Fruit fly (Drosophila melanogaster) whole organism, embryonic: ENCODE data around the gene Kdm2.

Experiments used
- Antp ChIP-seq: fragments of 200-800 bp; sonication (Bioruptor generic); optimal IDR thresholded peaks from 3 replicates; lab custom pipeline; 2016; ENCODE audit warnings: missing biosample characterization, missing genetic modification characterization
- Bgb ChIP-seq: fragments of 200-800 bp; sonication (Bioruptor generic); IDR thresholded peaks from 2 replicates; pipeline ENCODE4 v1.3.6; 2022; ENCODE audit warnings: missing biosample characterization, missing genetic modification characterization; ENCODE audit not compliant: partially characterized antibody
- CG1024 ChIP-seq: fragments of 200-800 bp; sonication (Bioruptor generic); IDR thresholded peaks from 2 replicates; pipeline ENCODE4 v1.3.6; 2022; ENCODE audit warnings: missing biosample characterization, missing genetic modification characterization
- CG13287 ChIP-seq: fragments of 200-800 bp; sonication (Bioruptor generic); IDR thresholded peaks from 2 replicates; pipeline ENCODE4 v1.3.6; 2022; ENCODE audit warnings: missing biosample characterization, missing genetic modification characterization; ENCODE audit not compliant: partially characterized antibody
- CG16813 ChIP-seq: fragments of 200-800 bp; sonication (Bioruptor generic); IDR thresholded peaks from 3 replicates; pipeline ENCODE4 v1.3.6; 2022; ENCODE audit warnings: missing biosample characterization, missing genetic modification characterization; ENCODE audit not compliant: partially characterized antibody
- CG18262 ChIP-seq: fragments of 200-800 bp; optimal IDR thresholded peaks from 3 replicates; lab custom pipeline; 2019; ENCODE audit warnings: missing biosample characterization, mild to moderate bottlenecking, missing genetic modification characterization, moderate library complexity
- CG18619 ChIP-seq: fragments of 200-800 bp; sonication (Bioruptor generic); optimal IDR thresholded peaks from 3 replicates; lab custom pipeline; 2017; ENCODE audit warnings: missing biosample characterization, mild to moderate bottlenecking, missing genetic modification characterization
- CG2116 ChIP-seq: fragments of 200-800 bp; sonication (Bioruptor generic); optimal IDR thresholded peaks from 3 replicates; lab custom pipeline; 2018; ENCODE audit warnings: missing biosample characterization, mild to moderate bottlenecking, missing genetic modification characterization
- CG2199 ChIP-seq: fragments of 200-800 bp; sonication (Bioruptor generic); IDR thresholded peaks from 3 replicates; pipeline ENCODE4 v1.3.6; 2022; ENCODE audit warnings: missing biosample characterization, missing genetic modification characterization
- CG42726 ChIP-seq: fragments of 200-800 bp; sonication (Bioruptor generic); IDR thresholded peaks from 2 replicates; pipeline ENCODE4 v1.3.6; 2022; ENCODE audit warnings: missing biosample characterization, missing genetic modification characterization; ENCODE audit not compliant: partially characterized antibody
- CG4730 ChIP-seq: fragments of 200-800 bp; sonication (Bioruptor generic); IDR thresholded peaks from 2 replicates; pipeline ENCODE4 v1.3.6; 2022; ENCODE audit warnings: missing biosample characterization, missing genetic modification characterization
- CG6689 ChIP-seq: fragments of 200-800 bp; sonication (Bioruptor generic); IDR thresholded peaks from 2 replicates; pipeline ENCODE4 v1.3.6; 2022; ENCODE audit warnings: missing biosample characterization, missing genetic modification characterization
- CG6765 ChIP-seq: fragments of 200-800 bp; sonication (Bioruptor generic); optimal IDR thresholded peaks from 3 replicates; lab custom pipeline; 2017; ENCODE audit warnings: missing biosample characterization, mild to moderate bottlenecking, missing genetic modification characterization
- CG6791 ChIP-seq: fragments of 200-800 bp; sonication (Bioruptor generic); IDR thresholded peaks from 3 replicates; pipeline ENCODE4 v1.3.6; 2022; ENCODE audit warnings: missing biosample characterization, missing genetic modification characterization; ENCODE audit not compliant: partially characterized antibody
- CG7928 ChIP-seq: fragments of 200-800 bp; sonication (Bioruptor generic); optimal IDR thresholded peaks from 2 replicates; lab custom pipeline; 2017; ENCODE audit warnings: missing biosample characterization, mild to moderate bottlenecking, missing genetic modification characterization
- CTCF ChIP-seq: fragments of 200-800 bp; sonication (Bioruptor generic); optimal IDR thresholded peaks from 2 replicates; lab custom pipeline; 2017; ENCODE audit warnings: missing biosample characterization, mild to moderate bottlenecking, missing genetic modification characterization, moderate library complexity
- Dbx ChIP-seq: fragments of 200-800 bp; sonication (Bioruptor generic); IDR thresholded peaks from 3 replicates; pipeline ENCODE4 v1.3.6; 2022; ENCODE audit warnings: missing biosample characterization, missing genetic modification characterization
- Dp ChIP-seq: fragments of 200-800 bp; sonication (Bioruptor generic); optimal IDR thresholded peaks from 2 replicates; lab custom pipeline; 2018; ENCODE audit warnings: missing biosample characterization, mild to moderate bottlenecking, missing genetic modification characterization, moderate library complexity
- Ets65A ChIP-seq: fragments of 200-800 bp; sonication (Bioruptor generic); peaks from one replicate; lab custom pipeline; 2016; ENCODE audit warnings: missing biosample characterization, missing genetic modification characterization
- Ets97D ChIP-seq: fragments of 200-800 bp; sonication (Bioruptor generic); optimal IDR thresholded peaks from 3 replicates; lab custom pipeline; 2016; ENCODE audit warnings: missing biosample characterization, missing genetic modification characterization
- HLH4C ChIP-seq: fragments of 200-800 bp; sonication (Bioruptor generic); IDR thresholded peaks from 3 replicates; pipeline ENCODE4 v1.3.6; 2022; ENCODE audit warnings: missing biosample characterization, missing genetic modification characterization; ENCODE audit not compliant: partially characterized antibody
- Mad ChIP-seq: fragments of 200-800 bp; sonication (Bioruptor generic); optimal IDR thresholded peaks from 2 replicates; lab custom pipeline; 2016; ENCODE audit warnings: missing biosample characterization, missing genetic modification characterization
- Med ChIP-seq: fragments of 200-800 bp; sonication (Bioruptor generic); peaks from one replicate; lab custom pipeline; 2016; ENCODE audit warnings: missing biosample characterization, missing genetic modification characterization, mild to moderate bottlenecking, inconsistent platforms, moderate library complexity
- Myb ChIP-seq: fragments of 200-800 bp; sonication (Bioruptor generic); optimal IDR thresholded peaks from 2 replicates; lab custom pipeline; 2016; ENCODE audit warnings: missing biosample characterization, missing genetic modification characterization
- Nf-YB ChIP-seq: fragments of 200-800 bp; sonication (Bioruptor generic); optimal IDR thresholded peaks from 3 replicates; lab custom pipeline; 2019; ENCODE audit warnings: missing biosample characterization, mild to moderate bottlenecking, missing genetic modification characterization, moderate library complexity
- Opbp ChIP-seq: fragments of 200-800 bp; sonication (Bioruptor generic); IDR thresholded peaks from 3 replicates; pipeline ENCODE4 v1.3.6; 2022; ENCODE audit warnings: missing biosample characterization, missing genetic modification characterization; ENCODE audit not compliant: partially characterized antibody
- Ptx1 ChIP-seq: fragments of 200-800 bp; sonication (Bioruptor generic); IDR thresholded peaks from 2 replicates; pipeline ENCODE4 v1.3.6; 2022; ENCODE audit warnings: missing biosample characterization, missing genetic modification characterization
- Scr ChIP-seq: fragments of 200-800 bp; sonication (Bioruptor generic); IDR thresholded peaks from 2 replicates; pipeline ENCODE4 v1.3.6; 2022; ENCODE audit warnings: missing biosample characterization, missing genetic modification characterization; ENCODE audit not compliant: partially characterized antibody
- Usf ChIP-seq: fragments of 200-800 bp; sonication (Bioruptor generic); optimal IDR thresholded peaks from 2 replicates; lab custom pipeline; 2017; ENCODE audit warnings: missing genotype, missing biosample characterization, missing genetic modification characterization
- amos ChIP-seq: fragments of 200-800 bp; sonication (Bioruptor generic); IDR thresholded peaks from 2 replicates; pipeline ENCODE4 v1.3.6; 2022; ENCODE audit warnings: missing biosample characterization, missing genetic modification characterization; ENCODE audit not compliant: partially characterized antibody
- bbx ChIP-seq: fragments of 200-800 bp; sonication (Bioruptor generic); IDR thresholded peaks from 2 replicates; pipeline ENCODE4 v1.3.6; 2022; ENCODE audit warnings: missing biosample characterization, missing genetic modification characterization; ENCODE audit not compliant: partially characterized antibody
- da ChIP-seq: fragments of 200-800 bp; sonication (Bioruptor generic); optimal IDR thresholded peaks from 2 replicates; lab custom pipeline; 2016; ENCODE audit warnings: missing biosample characterization, missing genetic modification characterization
- dati ChIP-seq: fragments of 200-800 bp; sonication (Bioruptor generic); IDR thresholded peaks from 2 replicates; pipeline ENCODE4 v1.3.6; 2022; ENCODE audit warnings: missing biosample characterization, missing genetic modification characterization
- dmrt99B ChIP-seq: fragments of 200-800 bp; sonication (Bioruptor generic); optimal IDR thresholded peaks from 2 replicates; lab custom pipeline; 2018; ENCODE audit warnings: missing biosample characterization, mild to moderate bottlenecking, missing genetic modification characterization, moderate library complexity
- fd102C ChIP-seq: fragments of 200-800 bp; sonication (Bioruptor generic); optimal IDR thresholded peaks from 2 replicates; lab custom pipeline; 2018; ENCODE audit warnings: missing biosample characterization, mild to moderate bottlenecking, missing genetic modification characterization, moderate library complexity
- fd3F ChIP-seq: fragments of 200-800 bp; sonication (Bioruptor generic); optimal IDR thresholded peaks from 2 replicates; lab custom pipeline; 2018; ENCODE audit warnings: missing biosample characterization, mild to moderate bottlenecking, missing genetic modification characterization, moderate library complexity
- fu2 ChIP-seq: fragments of 200-800 bp; sonication (Bioruptor generic); optimal IDR thresholded peaks from 2 replicates; lab custom pipeline; 2016; ENCODE audit warnings: missing biosample characterization, missing genetic modification characterization
- gsb ChIP-seq: fragments of 200-800 bp; sonication (Bioruptor generic); IDR thresholded peaks from 2 replicates; pipeline ENCODE4 v1.3.6; 2022; ENCODE audit warnings: missing biosample characterization, missing genetic modification characterization
- hkb ChIP-seq, 2 experiments: fragments of 200-800 bp in 1 of 2; fragments of >200 bp in 1 of 2; sonication (Bioruptor generic) in 1 of 2; IDR thresholded peaks in 1 of 2; optimal IDR thresholded peaks in 1 of 2; 2 replicates each; pipeline versions ENCODE4 v1.3.6 to Lab custom; 2017 to 2022; ENCODE audit warnings: missing biosample characterization in 1 of 2, missing genetic modification characterization in 1 of 2
- inv ChIP-seq: fragments of 200-800 bp; sonication (Bioruptor generic); IDR thresholded peaks from 2 replicates; pipeline ENCODE4 v1.3.6; 2022; ENCODE audit warnings: missing biosample characterization, missing genetic modification characterization; ENCODE audit not compliant: partially characterized antibody
- jigr1 ChIP-seq: fragments of 200-800 bp; sonication (Bioruptor generic); IDR thresholded peaks from 3 replicates; pipeline ENCODE4 v1.3.6; 2022; ENCODE audit warnings: missing biosample characterization, missing genetic modification characterization
- kah ChIP-seq: fragments of 200-800 bp; sonication (Bioruptor generic); optimal IDR thresholded peaks from 2 replicates; lab custom pipeline; 2018; ENCODE audit warnings: missing biosample characterization, mild to moderate bottlenecking, missing genetic modification characterization
- nerfin-2 ChIP-seq: fragments of 200-800 bp; sonication (Bioruptor generic); IDR thresholded peaks from 2 replicates; pipeline ENCODE4 v1.3.6; 2022; ENCODE audit warnings: missing biosample characterization, missing genetic modification characterization; ENCODE audit not compliant: partially characterized antibody
- pnt ChIP-seq: fragments of 200-800 bp; sonication (Bioruptor generic); optimal IDR thresholded peaks from 3 replicates; lab custom pipeline; 2016; ENCODE audit warnings: missing biosample characterization, missing genetic modification characterization
- run ChIP-seq: fragments of 200-800 bp; sonication (Bioruptor generic); optimal IDR thresholded peaks from 3 replicates; lab custom pipeline; 2018; ENCODE audit warnings: missing biosample characterization, mild to moderate bottlenecking, missing genetic modification characterization
- sim ChIP-seq: fragments of 200-800 bp; sonication (Bioruptor generic); IDR thresholded peaks from 2 replicates; pipeline ENCODE4 v1.3.6; 2022; ENCODE audit warnings: missing biosample characterization, missing genetic modification characterization
- slbo ChIP-seq: fragments of 200-800 bp; sonication (Bioruptor generic); IDR thresholded peaks from 2 replicates; pipeline ENCODE4 v1.3.6; 2022; ENCODE audit warnings: missing biosample characterization, missing genetic modification characterization
- sna ChIP-seq: fragments of 200-800 bp; sonication (Bioruptor generic); IDR thresholded peaks from 2 replicates; pipeline ENCODE4 v1.3.6; 2022; ENCODE audit warnings: missing biosample characterization, missing genetic modification characterization; ENCODE audit not compliant: partially characterized antibody

Gene Kdm2

DNA sequence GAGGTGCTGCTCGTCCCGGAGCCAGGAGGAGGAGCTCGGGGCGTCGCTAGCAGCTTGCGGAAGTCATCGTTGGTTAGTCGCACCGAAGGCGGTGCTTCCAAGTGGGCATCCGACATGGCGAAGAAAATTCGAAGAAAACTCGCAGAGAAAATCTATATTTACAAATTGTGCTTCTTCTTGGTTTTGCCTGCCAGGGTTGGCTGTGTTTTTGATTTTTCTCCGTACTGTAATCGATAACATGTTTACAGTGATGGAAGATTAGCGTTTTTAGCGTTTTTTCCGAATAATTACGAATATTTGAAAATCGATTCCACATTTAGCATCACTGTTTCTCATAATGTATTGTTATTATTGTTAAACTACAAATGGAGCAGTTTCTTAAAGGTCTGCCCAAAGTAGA, 12.6 kb downstream of the Kdm2 start, which contains the start of the genes beag and Ada (continued):
- TF ChIP-seq sna (GFP tag; lab: Robert Waterston, UW) (peak; percentile 42; the same call in 1 of the 2 replicates), Opbp (peak; percentile 40; the same call in 1 of the 3 replicates), slbo (GFP tag; lab: Robert Waterston, UW) (peak; percentile 71), CG4730 (peak; percentile 8; the same call in 1 of the 2 replicates), Ets97D (GFP tag; lab: Kevin White, UChicago) (peak; percentile 3)

DNA sequence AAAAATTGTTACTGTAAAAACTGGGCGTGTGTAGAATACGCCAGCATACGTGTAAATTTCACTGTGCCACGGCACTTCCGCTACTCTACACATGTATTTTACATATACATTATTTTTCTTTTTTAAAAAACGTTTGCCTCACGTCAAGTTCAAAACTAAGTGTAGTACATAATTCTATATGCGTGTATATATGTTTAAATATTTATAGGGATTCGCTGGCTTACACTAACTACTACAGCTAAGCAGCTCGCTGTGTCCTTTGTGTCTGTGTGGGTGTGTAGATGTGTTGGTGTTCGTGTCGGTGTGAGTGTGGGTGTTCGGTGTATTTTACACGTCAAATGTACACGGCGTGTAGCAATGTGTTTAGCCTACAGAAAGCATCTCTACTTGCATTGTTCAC, 16.1 kb downstream of the Kdm2 start:
- TF ChIP-seq Antp (GFP tag; lab: Kevin White, UChicago) (no peak), Ptx1 (GFP tag; lab: Robert Waterston, UW) (no peak), CG6765 (GFP tag; lab: Kevin White, UChicago) (no peak), hkb (optimal IDR thresholded peaks at IDR 0.05; lab: Kevin White, UChicago) (no peak), hkb (GFP tag; IDR thresholded peaks at IDR 0.05; lab: Robert Waterston, UW) (no peak), CG7928 (GFP tag; lab: Kevin White, UChicago) (no peak), CG42726 (GFP tag; lab: Robert Waterston, UW) (no peak), CG1024 (no peak), gsb (GFP tag; lab: Robert Waterston, UW) (no peak), Bgb (GFP tag; lab: Robert Waterston, UW) (peak; percentile 69), CG18262 (tag; lab: Kevin White, UChicago) (no peak), Dp (GFP tag; lab: Kevin White, UChicago) (no peak), kah (GFP tag; lab: Kevin White, UChicago) (no peak), run (tag; lab: Kevin White, UChicago) (no peak), HLH4C (0 out of 3 replicates have a peak, but pooled peaks have one; percentile 42), CG18619 (GFP tag; lab: Kevin White, UChicago) (no peak), dati (GFP tag; lab: Robert Waterston, UW) (no peak), bbx (GFP tag; lab: Robert Waterston, UW) (peak; percentile 54; the same call in 1 of the 2 replicates), Med (GFP tag; lab: Kevin White, UChicago) (peak; percentile 78), CG2199 (GFP tag; lab: Robert Waterston, UW) (0 out of 3 replicates have a peak, but pooled peaks have one; percentile 27), jigr1 (GFP tag; lab: Robert Waterston, UW) (no peak), Usf (no peak), Dbx (peak; percentile 15; the same call in 1 of the 3 replicates), sim (GFP tag; lab: Robert Waterston, UW) (no peak), CG16813 (GFP tag; lab: Robert Waterston, UW) (peak; percentile 71), CG13287 (GFP tag; lab: Robert Waterston, UW) (0 out of 2 replicates have a peak, but pooled peaks have one; percentile 20), Nf-YB (no peak), Myb (GFP tag; lab: Kevin White, UChicago) (no peak), da (GFP tag; lab: Kevin White, UChicago) (no peak), Mad (GFP tag; lab: Kevin White, UChicago) (no peak), CTCF (GFP tag; lab: Kevin White, UChicago) (peak; percentile 55), fd3F (GFP tag; lab: Kevin White, UChicago) (no peak), amos (GFP tag; lab: Robert Waterston, UW) (peak; percentile 70; the same call in 1 of the 2 replicates), CG2116 (no peak), CG6689 (no peak), Ets65A (GFP tag; lab: Kevin White, UChicago) (peak; percentile 75), pnt (GFP tag; lab: Kevin White, UChicago) (no peak), fd102C (GFP tag; lab: Kevin White, UChicago) (no peak), dmrt99B (no peak), Scr (GFP tag; lab: Robert Waterston, UW) (peak; percentile 37; the same call in 1 of the 2 replicates), CG6791 (peak; percentile 71; the same call in 2 of the 3 replicates), nerfin-2 (GFP tag; lab: Robert Waterston, UW) (peak; percentile 37; the same call in 1 of the 2 replicates), inv (GFP tag; lab: Robert Waterston, UW) (0 out of 2 replicates have a peak, but pooled peaks have one; percentile 42), fu2 (GFP tag; lab: Kevin White, UChicago) (no peak)
